Comparison of ENCODE assay signal across 4 fruit fly cellular contexts in the genomic region with DNA sequence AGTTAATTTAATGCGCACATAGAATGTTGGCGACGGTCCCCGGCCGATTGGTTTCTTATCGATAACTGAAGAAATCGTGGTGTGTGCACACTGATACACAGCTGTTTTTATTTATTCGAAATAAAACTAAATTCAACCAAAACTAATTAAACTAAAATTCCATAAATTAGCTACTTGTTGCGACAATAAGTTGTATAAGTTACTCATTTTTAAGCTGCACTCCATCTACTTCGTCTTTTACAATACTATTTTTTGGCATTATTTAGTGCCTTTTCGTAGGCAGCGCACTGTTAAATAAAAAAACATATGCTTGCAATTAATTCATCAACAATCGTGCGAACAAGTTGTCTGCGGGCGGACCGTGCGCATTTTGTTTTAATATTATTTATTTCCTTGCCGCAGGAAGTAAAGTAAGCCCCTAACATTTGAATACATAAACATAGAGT.
TF ChIP-seq lines count a peak whose summit lies in the region.

TSS of gene CG3224 (minus strand) at position 71 of the 446 bp plus-strand sequence.
TSS of gene Ctr1A (plus strand) at position 256 of the 446 bp plus-strand sequence.

- TF ChIP-seq CTCF in whole organism, embryonic (GFP tag; optimal IDR thresholded peaks at IDR 0.05; lab: Kevin White, UChicago): no peak

TF ChIP-seq in whole organism, adult, 20 proteins besides CTCF, POLR2A, EP300 and RAD21:
- TF ChIP-seq CG1620 (GFP tag; optimal IDR thresholded peaks at IDR 0.05; lab: Kevin White, UChicago) (no peak), tj (GFP tag; optimal IDR thresholded peaks at IDR 0.05; lab: Kevin White, UChicago) (no peak), CG7045 (GFP tag; optimal IDR thresholded peaks at IDR 0.05; lab: Kevin White, UChicago) (no peak), CG7101 (tag; optimal IDR thresholded peaks at IDR 0.05; lab: Kevin White, UChicago) (peak; percentile 16), ovo (GFP tag; optimal IDR thresholded peaks at IDR 0.05; lab: Kevin White, UChicago) (no peak), pad (GFP tag; optimal IDR thresholded peaks at IDR 0.05; lab: Kevin White, UChicago) (no peak), cic (GFP tag; optimal IDR thresholded peaks at IDR 0.05; lab: Kevin White, UChicago) (no peak), cnc (optimal IDR thresholded peaks at IDR 0.05; lab: Kevin White, UChicago) (no peak), CG5204 (GFP tag; optimal IDR thresholded peaks at IDR 0.05; lab: Kevin White, UChicago) (no peak), CG11617 (GFP tag; optimal IDR thresholded peaks at IDR 0.05; lab: Kevin White, UChicago) (peak; percentile 22), CG33017 (tag; optimal IDR thresholded peaks at IDR 0.05; lab: Kevin White, UChicago) (no peak), Mnt (GFP tag; optimal IDR thresholded peaks at IDR 0.05; lab: Kevin White, UChicago) (peak; percentile 63), CG14711 (tag; optimal IDR thresholded peaks at IDR 0.05; lab: Kevin White, UChicago) (peak; percentile 27), Crg-1 (GFP tag; optimal IDR thresholded peaks at IDR 0.05; lab: Kevin White, UChicago) (no peak), kay (GFP tag; lab: Kevin White, UChicago; ENCODE audit: borderline replicate concordance) (peak; percentile 69), bab1 (GFP tag; optimal IDR thresholded peaks at IDR 0.05; lab: Kevin White, UChicago) (peak; percentile 34), toe (GFP tag; optimal IDR thresholded peaks at IDR 0.05; lab: Kevin White, UChicago) (no peak), Clk (GFP tag; optimal IDR thresholded peaks at IDR 0.05; lab: Kevin White, UChicago) (no peak), Hr96 (GFP tag; optimal IDR thresholded peaks at IDR 0.05; lab: Kevin White, UChicago) (no peak), CG12768 (GFP tag; optimal IDR thresholded peaks at IDR 0.05; lab: Kevin White, UChicago) (no peak)

TF ChIP-seq in whole organism, embryonic, 481 proteins besides CTCF, POLR2A, EP300 and RAD21 (continues in another document):
- TF ChIP-seq CG17361 (GFP tag; IDR thresholded peaks at IDR 0.05; lab: Robert Waterston, UW) (peak; percentile 21; the same call in 1 of the 3 replicates), nmo (GFP tag; optimal IDR thresholded peaks at IDR 0.05; lab: Kevin White, UChicago) (peak; percentile 24), CG31441 (GFP tag; IDR thresholded peaks at IDR 0.05; lab: Robert Waterston, UW) (0 out of 2 replicates have a peak, but pooled peaks have one; percentile 16), CG1603 (tag; optimal IDR thresholded peaks at IDR 0.05; lab: Kevin White, UChicago) (peak; percentile 31), pzg (GFP tag; optimal IDR thresholded peaks at IDR 0.05; lab: Kevin White, UChicago) (peak; percentile 59), Dp (GFP tag; optimal IDR thresholded peaks at IDR 0.05; lab: Kevin White, UChicago) (peak; percentile 26), CG10267 (tag; optimal IDR thresholded peaks at IDR 0.05; lab: Kevin White, UChicago) (peak; percentile 69), Eip74EF (GFP tag; optimal IDR thresholded peaks at IDR 0.05; lab: Kevin White, UChicago) (peak in 1 of 2 experiments; percentile 14), gfzf (GFP tag; optimal IDR thresholded peaks at IDR 0.05; lab: Kevin White, UChicago) (peak; percentile 80), gem (tag; optimal IDR thresholded peaks at IDR 0.05; lab: Kevin White, UChicago) (peak; percentile 5), HLH3B (GFP tag; IDR thresholded peaks at IDR 0.05; lab: Robert Waterston, UW) (no peak), MESR4 (GFP tag; optimal IDR thresholded peaks at IDR 0.05; lab: Kevin White, UChicago) (peak; percentile 28), CG2678 (tag; optimal IDR thresholded peaks at IDR 0.05; lab: Kevin White, UChicago) (no peak), lbe (GFP tag; optimal IDR thresholded peaks at IDR 0.05; lab: Kevin White, UChicago) (no peak), Hr51 (GFP tag; optimal IDR thresholded peaks at IDR 0.05; lab: Kevin White, UChicago) (peak in 1 of 2 experiments; percentile 17), abd-A (tag; optimal IDR thresholded peaks at IDR 0.05; lab: Kevin White, UChicago) (peak; percentile 62), sob (GFP tag; IDR thresholded peaks at IDR 0.05; lab: Robert Waterston, UW) (no peak), Ets97D (GFP tag; optimal IDR thresholded peaks at IDR 0.05; lab: Kevin White, UChicago) (peak; percentile 51), lilli (GFP tag; optimal IDR thresholded peaks at IDR 0.05; lab: Kevin White, UChicago) (peak; percentile 15), twi (tag; optimal IDR thresholded peaks at IDR 0.05; lab: Kevin White, UChicago) (peak; percentile 72), Sin3A (optimal IDR thresholded peaks at IDR 0.05; lab: Kevin White, UChicago) (peak; percentile 20), odd (GFP tag; optimal IDR thresholded peaks at IDR 0.05; lab: Kevin White, UChicago) (no peak)

TF ChIP-seq in whole organism, prepupa, 60 proteins besides CTCF, POLR2A, EP300 and RAD21:
- TF ChIP-seq Eip78C (GFP tag; lab: Kevin White, UChicago) (peak; percentile 53), Sox102F (GFP tag; optimal IDR thresholded peaks at IDR 0.05; lab: Kevin White, UChicago) (peak; percentile 20), CG8319 (GFP tag; optimal IDR thresholded peaks at IDR 0.05; lab: Kevin White, UChicago) (no peak), CG10669 (GFP tag; optimal IDR thresholded peaks at IDR 0.05; lab: Kevin White, UChicago) (peak; percentile 7), fd59A (GFP tag; optimal IDR thresholded peaks at IDR 0.05; lab: Kevin White, UChicago) (no peak), Lpt (GFP tag; optimal IDR thresholded peaks at IDR 0.05; lab: Kevin White, UChicago) (no peak), vri (GFP tag; optimal IDR thresholded peaks at IDR 0.05; lab: Kevin White, UChicago) (peak; percentile 1), salr (GFP tag; optimal IDR thresholded peaks at IDR 0.05; lab: Kevin White, UChicago) (no peak), Eip75B (GFP tag; optimal IDR thresholded peaks at IDR 0.05; lab: Kevin White, UChicago) (peak; percentile 3), esn (GFP tag; optimal IDR thresholded peaks at IDR 0.05; lab: Kevin White, UChicago) (peak; percentile 48), fkh (GFP tag; optimal IDR thresholded peaks at IDR 0.05; lab: Kevin White, UChicago) (peak; percentile 33), Met (GFP tag; optimal IDR thresholded peaks at IDR 0.05; lab: Kevin White, UChicago) (peak; percentile 12), CG6854 (GFP tag; optimal IDR thresholded peaks at IDR 0.05; lab: Kevin White, UChicago) (peak; percentile 9)

TF ChIP-seq in whole organism, wandering third instar larva, 38 proteins besides CTCF, POLR2A, EP300 and RAD21:
- TF ChIP-seq Jra (GFP tag; optimal IDR thresholded peaks at IDR 0.05; lab: Kevin White, UChicago): peak; percentile 19
- TF ChIP-seq brk (GFP tag; optimal IDR thresholded peaks at IDR 0.05; lab: Kevin White, UChicago): peak; percentile 20
- no peak for TF ChIP-seq br (GFP tag; optimal IDR thresholded peaks at IDR 0.05; lab: Kevin White, UChicago)
- peak; percentile 44 for TF ChIP-seq h (GFP tag; optimal IDR thresholded peaks at IDR 0.05; lab: Kevin White, UChicago)
- TF ChIP-seq fru (GFP tag; optimal IDR thresholded peaks at IDR 0.05; lab: Kevin White, UChicago): peak; percentile 35
- TF ChIP-seq woc (GFP tag; optimal IDR thresholded peaks at IDR 0.05; lab: Kevin White, UChicago): peak; percentile 4
- no peak for TF ChIP-seq dsf (GFP tag; optimal IDR thresholded peaks at IDR 0.05; lab: Kevin White, UChicago; ENCODE audit: borderline replicate concordance)
- no peak for TF ChIP-seq pan (optimal IDR thresholded peaks at IDR 0.05; lab: Kevin White, UChicago)
- TF ChIP-seq foxo (GFP tag; optimal IDR thresholded peaks at IDR 0.05; lab: Kevin White, UChicago): peak in 1 of 2 experiments; percentile 5
- peak; percentile 13 for TF ChIP-seq Hnf4 (GFP tag; optimal IDR thresholded peaks at IDR 0.05; lab: Kevin White, UChicago)
